Worm (Caenorhabditis elegans): ENCODE data around the gene F14F8.9.

DNA sequence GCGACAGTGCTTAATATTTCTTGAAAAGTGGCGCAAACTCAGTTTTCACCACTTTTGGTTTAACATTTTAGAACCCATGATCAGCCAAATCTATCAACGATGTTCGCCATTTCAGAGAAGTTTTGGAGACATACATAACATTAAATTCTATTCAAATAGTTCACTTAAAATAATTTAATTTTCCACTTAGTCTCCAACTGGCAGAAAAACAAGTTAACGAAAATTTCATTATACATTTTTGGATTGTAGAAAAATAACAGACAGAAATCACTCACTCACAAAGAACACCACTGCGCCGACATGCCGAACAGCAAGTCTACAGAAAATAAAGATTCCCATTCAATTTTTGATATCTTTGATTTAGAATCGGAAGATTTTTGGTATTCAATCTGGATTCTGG, 11.6 kb upstream of the F14F8.9 start, which contains the start of gene srw-44:
- no peak for TF ChIP-seq nhr-11 (tag; optimal IDR thresholded peaks at IDR 0.05)
- no peak for TF ChIP-seq nhr-237 (tag; optimal IDR thresholded peaks at IDR 0.05)
- TF ChIP-seq unc-62 (GFP tag; optimal IDR thresholded peaks at IDR 0.05), result no peak
- no peak for TF ChIP-seq lin-15B (tag; optimal IDR thresholded peaks at IDR 0.05)
- TF ChIP-seq zag-1 (tag; optimal IDR thresholded peaks at IDR 0.05), result no peak

All from whole organism, L3 larva.